Worm (Caenorhabditis elegans): ENCODE data around the gene F55H2.7.

F55H2.7 gene

DNA sequence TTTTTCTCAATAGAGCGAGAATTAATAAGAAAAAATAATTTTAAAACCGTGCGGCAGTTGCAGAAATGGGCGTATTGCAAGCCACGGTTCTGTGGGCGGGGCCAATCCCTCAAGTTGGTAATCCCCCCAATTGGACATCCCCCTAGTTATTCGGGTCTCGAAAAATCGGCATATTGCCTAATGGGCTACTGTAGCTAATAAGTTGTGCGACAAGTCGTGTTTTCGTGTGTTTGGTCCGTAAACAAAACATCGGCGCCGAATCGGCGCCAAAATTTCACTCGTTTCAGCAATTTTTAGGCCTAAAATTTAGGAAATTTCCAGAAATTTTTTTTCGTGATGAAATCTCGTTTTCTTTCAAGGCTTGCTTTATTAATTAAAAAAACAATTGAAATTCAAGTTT lies 11.7 kb downstream of the F55H2.7 start (continued):
- TF ChIP-seq lin-40 (tag; optimal IDR thresholded peaks at IDR 0.05): no peak
- TF ChIP-seq lsl-1 (GFP tag; optimal IDR thresholded peaks at IDR 0.05): peak; percentile 89
- peak; percentile 89 for TF ChIP-seq xnd-1 (tag; optimal IDR thresholded peaks at IDR 0.05)
- TF ChIP-seq F33H1.4 (GFP tag; IDR thresholded peaks at IDR 0.05): peak; percentile 71
- TF ChIP-seq F10E7.11 (tag; optimal IDR thresholded peaks at IDR 0.05): no peak
- no peak for TF ChIP-seq bed-2 (GFP tag; IDR thresholded peaks at IDR 0.05)
- TF ChIP-seq unc-130 (GFP tag; optimal IDR thresholded peaks at IDR 0.05): peak; percentile 24
- no peak for TF ChIP-seq ztf-25 (GFP tag; IDR thresholded peaks at IDR 0.05)
- TF ChIP-seq rcor-1 (GFP tag; IDR thresholded peaks at IDR 0.05): no peak
- peak; percentile 95 for TF ChIP-seq madf-6 (GFP tag; IDR thresholded peaks at IDR 0.05)
- no peak for TF ChIP-seq F49E8.2 (tag; optimal IDR thresholded peaks at IDR 0.05; ENCODE audit: insufficient read depth)
- no peak for TF ChIP-seq unc-62 (GFP tag; optimal IDR thresholded peaks at IDR 0.05)
- peak; percentile 91 for TF ChIP-seq hsf-1 (GFP tag; IDR thresholded peaks at IDR 0.05)
- no peak for TF ChIP-seq hmg-20 (GFP tag; IDR thresholded peaks at IDR 0.05)
- TF ChIP-seq lin-26 (GFP tag; IDR thresholded peaks at IDR 0.05): 0 out of 2 replicates have a peak, but pooled peaks have one; percentile 50
- no peak for TF ChIP-seq nfya-1 (tag; optimal IDR thresholded peaks at IDR 0.05; ENCODE audit: borderline replicate concordance, insufficient read depth)
- no peak for TF ChIP-seq die-1 (tag; optimal IDR thresholded peaks at IDR 0.05)
- TF ChIP-seq ama-1 (optimal IDR thresholded peaks at IDR 0.05): no peak
- no peak for TF ChIP-seq ama-1 (GFP tag; optimal IDR thresholded peaks at IDR 0.05)
- TF ChIP-seq pha-4 (tag; optimal IDR thresholded peaks at IDR 0.05): no peak
- no peak for TF ChIP-seq akir-1 (GFP tag; optimal IDR thresholded peaks at IDR 0.05)

- TF ChIP-seq snpc-1.1 (tag; optimal IDR thresholded peaks at IDR 0.05; ENCODE audit: insufficient read depth) (no peak), ccch-3 (GFP tag; optimal IDR thresholded peaks at IDR 0.05) (no peak), cebp-1 (GFP tag; IDR thresholded peaks at IDR 0.05) (peak; percentile 49; the same call in 1 of the 2 replicates), cebp-1 (tag; optimal IDR thresholded peaks at IDR 0.05) (peak; percentile 88), lsy-27 (tag; optimal IDR thresholded peaks at IDR 0.05; ENCODE audit: borderline replicate concordance, insufficient read depth) (no peak), ztf-6 (GFP tag; IDR thresholded peaks at IDR 0.05) (no peak), hlh-12 (tag; optimal IDR thresholded peaks at IDR 0.05) (no peak), attf-3 (GFP tag; conservative IDR thresholded peaks at IDR 0.05) (no peak), F52B5.7 (tag; optimal IDR thresholded peaks at IDR 0.05) (no peak)
Measured at ce11 chrIII:9502155-9502714, 13.8 kb downstream of the F55H2.7 start.

DNA sequence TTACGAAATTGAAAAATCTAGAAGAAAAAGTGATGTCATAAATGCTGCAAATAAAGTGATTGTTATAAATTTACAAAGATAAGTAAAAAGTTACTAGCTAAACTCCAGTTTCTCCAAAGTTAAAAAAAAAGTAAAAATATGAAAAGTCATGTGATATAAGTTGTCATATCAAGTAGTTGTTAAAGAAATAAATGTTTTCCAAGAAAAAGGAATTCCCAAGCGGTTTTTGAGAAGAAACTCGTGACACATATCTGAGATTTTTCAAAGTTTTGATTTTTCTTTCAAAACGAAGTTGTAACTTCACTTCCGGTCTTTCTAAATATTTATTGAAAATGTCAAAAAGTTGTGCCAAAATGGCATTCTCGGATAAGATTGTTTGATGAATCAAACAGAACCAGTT lies 15.0 kb downstream of the F55H2.7 start:
- TF ChIP-seq cebp-1 (GFP tag; IDR thresholded peaks at IDR 0.05) (no peak), cebp-1 (tag; optimal IDR thresholded peaks at IDR 0.05) (peak; percentile 26), dpl-1 (GFP tag; optimal IDR thresholded peaks at IDR 0.05) (no peak)

ce11 chrIII:9500267-9500666 lies 15.8 kb downstream of the F55H2.7 start, which contains the start of gene sod-4:
TSS of gene sod-4 (minus strand) at chrIII:9500375.
- peak; percentile 12 for TF ChIP-seq attf-5 (GFP tag; optimal IDR thresholded peaks at IDR 0.05)
- no peak for TF ChIP-seq madf-10 (tag; optimal IDR thresholded peaks at IDR 0.05)
- no peak for TF ChIP-seq cebp-2 (GFP tag; IDR thresholded peaks at IDR 0.05)
- TF ChIP-seq nhr-90 (tag; optimal IDR thresholded peaks at IDR 0.05): no peak
- no peak for TF ChIP-seq mxl-1 (tag; optimal IDR thresholded peaks at IDR 0.05)
- no peak for TF ChIP-seq Y95B8A.8 (GFP tag; IDR thresholded peaks at IDR 0.05)
- TF ChIP-seq hmg-1.2 (GFP tag; IDR thresholded peaks at IDR 0.05): peak; percentile 45; the same call in 1 of the 2 replicates
- no peak for TF ChIP-seq ceh-58 (GFP tag; IDR thresholded peaks at IDR 0.05)
- TF ChIP-seq lsl-1 (GFP tag; optimal IDR thresholded peaks at IDR 0.05): no peak
- no peak for TF ChIP-seq F57C9.4 (tag; optimal IDR thresholded peaks at IDR 0.05)
- no peak for TF ChIP-seq rcor-1 (GFP tag; IDR thresholded peaks at IDR 0.05)
- TF ChIP-seq K11D2.4 (GFP tag; IDR thresholded peaks at IDR 0.05): no peak
- no peak for TF ChIP-seq snpc-3.4 (tag; optimal IDR thresholded peaks at IDR 0.05)
- TF ChIP-seq hmg-20 (GFP tag; IDR thresholded peaks at IDR 0.05): no peak
- TF ChIP-seq cebp-1 (GFP tag; IDR thresholded peaks at IDR 0.05): no peak
- TF ChIP-seq cebp-1 (tag; optimal IDR thresholded peaks at IDR 0.05): peak; percentile 25
- TF ChIP-seq nhr-179 (tag; optimal IDR thresholded peaks at IDR 0.05): no peak
- TF ChIP-seq ztf-22 (GFP tag; optimal IDR thresholded peaks at IDR 0.05): no peak
- no peak for TF ChIP-seq chd-7 (tag; optimal IDR thresholded peaks at IDR 0.05)
